Worm (Caenorhabditis elegans) whole organism, young adult: ENCODE results near the gene erh-2.

Experiments
- C06A6.2 ChIP-seq: fragments of 200-800 bp; sonication (Bioruptor generic); conservative IDR thresholded peaks from 2 replicates; pipeline ENCODE4 v1.3.6; 2022; ENCODE audit warnings: missing genetic modification characterization, missing compliant biosample characterization
- F22D6.2 ChIP-seq: sonication (generic microtip); optimal IDR thresholded peaks from 2 replicates; lab custom pipeline; 2016; ENCODE audit warnings: mild to moderate bottlenecking, missing genetic modification characterization, missing compliant biosample characterization
- F33H1.4 ChIP-seq: fragments of 200-800 bp; sonication (Bioruptor generic); IDR thresholded peaks from 2 replicates; pipeline ENCODE4 v1.3.6; 2022; ENCODE audit warnings: missing genetic modification reagents, missing genetic modification characterization, missing compliant biosample characterization
- K11D2.4 ChIP-seq: fragments of 200-800 bp; sonication (Bioruptor generic); IDR thresholded peaks from 2 replicates; pipeline ENCODE4 v1.3.6; 2022; ENCODE audit warnings: missing genetic modification reagents, missing genetic modification characterization, missing compliant biosample characterization
- T26A5.8 ChIP-seq: sonication (generic microtip); optimal IDR thresholded peaks from 2 replicates; lab custom pipeline; 2016; ENCODE audit warnings: missing genetic modification characterization, missing compliant biosample characterization
- Y53G8AR.9 ChIP-seq: fragments of 200-800 bp; sonication (Bioruptor generic); conservative IDR thresholded peaks from 2 replicates; pipeline ENCODE4 v1.3.6; 2022; ENCODE audit warnings: missing genetic modification reagents, missing genetic modification characterization, missing compliant biosample characterization
- ZK185.1 ChIP-seq: sonication (generic microtip); optimal IDR thresholded peaks from 2 replicates; lab custom pipeline; 2016; ENCODE audit warnings: mild to moderate bottlenecking, missing genetic modification characterization, missing compliant biosample characterization; ENCODE audit not compliant: poor library complexity, severe bottlenecking
- akir-1 ChIP-seq: fragments of 200-800 bp; sonication (Bioruptor generic); optimal IDR thresholded peaks from 2 replicates; lab custom pipeline; 2018; ENCODE audit warnings: mild to moderate bottlenecking, missing genetic modification characterization, moderate library complexity, missing compliant biosample characterization
- ama-1 ChIP-seq, 3 experiments: fragments of 150-350 bp in 1 of 3; sonication (generic microtip) in 2 of 3; optimal IDR thresholded peaks; 2 replicates each; lab custom pipeline; 2014 to 2018; ENCODE audit warnings: missing biosample characterization in 2 of 3, missing genetic modification characterization in 2 of 3, missing genetic modification reagents in 2 of 3
- athp-1 ChIP-seq: sonication (generic microtip); optimal IDR thresholded peaks from 2 replicates; lab custom pipeline; 2017; ENCODE audit warnings: mild to moderate bottlenecking, missing genetic modification characterization, missing compliant biosample characterization
- attf-5 ChIP-seq: fragments of 200-800 bp; sonication (Bioruptor generic); optimal IDR thresholded peaks from 2 replicates; lab custom pipeline; 2018; ENCODE audit warnings: mild to moderate bottlenecking, missing genetic modification characterization, missing compliant biosample characterization
- cebp-1 ChIP-seq, 2 experiments: fragments of 200-800 bp in 1 of 2; sonication (Bioruptor generic) in 1 of 2; sonication (generic microtip) in 1 of 2; IDR thresholded peaks in 1 of 2; optimal IDR thresholded peaks in 1 of 2; 2 replicates each; pipeline versions ENCODE4 v1.3.6 to Lab custom; 2017 to 2022; ENCODE audit warnings: missing compliant biosample characterization in 2 of 2, missing genetic modification characterization in 2 of 2, mild to moderate bottlenecking in 1 of 2, missing genetic modification reagents in 1 of 2, moderate library complexity in 1 of 2
- ceh-79 ChIP-seq: sonication (generic microtip); optimal IDR thresholded peaks from 2 replicates; lab custom pipeline; 2017; ENCODE audit warnings: mild to moderate bottlenecking, missing genetic modification characterization, missing compliant biosample characterization
- chd-7 ChIP-seq: sonication (generic microtip); optimal IDR thresholded peaks from 2 replicates; lab custom pipeline; 2016; ENCODE audit warnings: mild to moderate bottlenecking, missing genetic modification characterization, moderate library complexity, missing compliant biosample characterization
- die-1 ChIP-seq: sonication (generic microtip); optimal IDR thresholded peaks from 2 replicates; lab custom pipeline; 2016; ENCODE audit warnings: missing genotype, mild to moderate bottlenecking, missing genetic modification characterization, missing compliant biosample characterization
- dox-1 ChIP-seq: fragments of 200-800 bp; sonication (Bioruptor generic); IDR thresholded peaks from 2 replicates; pipeline ENCODE4 v1.3.6; 2022; ENCODE audit warnings: missing genetic modification reagents, missing genetic modification characterization, missing compliant biosample characterization
- efl-1 ChIP-seq: fragments of 150-350 bp; optimal IDR thresholded peaks from 2 replicates; lab custom pipeline; 2014; ENCODE audit warnings: missing biosample characterization, missing genetic modification reagents, missing genetic modification characterization
- egl-44 ChIP-seq: fragments of 200-800 bp; sonication (Bioruptor generic); IDR thresholded peaks from 2 replicates; pipeline ENCODE4 v1.3.6; 2022; ENCODE audit warnings: missing genetic modification reagents, missing genetic modification characterization, missing compliant biosample characterization
- ekl-4 ChIP-seq: fragments of 200-800 bp; sonication (Bioruptor generic); IDR thresholded peaks from 2 replicates; pipeline ENCODE4 v1.3.6; 2022; ENCODE audit warnings: missing genetic modification reagents, missing genetic modification characterization, missing compliant biosample characterization
- ets-4 ChIP-seq: fragments of 200-800 bp; sonication (Bioruptor generic); optimal IDR thresholded peaks from 2 replicates; lab custom pipeline; 2018; ENCODE audit warnings: mild to moderate bottlenecking, missing genetic modification characterization, missing compliant biosample characterization
- him-1 ChIP-seq: sonication (generic microtip); optimal IDR thresholded peaks from 2 replicates; lab custom pipeline; 2016; ENCODE audit warnings: missing genotype, missing genetic modification reagents, missing genetic modification characterization, missing compliant biosample characterization
- hmg-1.2 ChIP-seq: fragments of 200-800 bp; sonication (Bioruptor generic); IDR thresholded peaks from 2 replicates; pipeline ENCODE4 v1.3.6; 2022; ENCODE audit warnings: missing genetic modification reagents, missing genetic modification characterization, missing compliant biosample characterization
- hrde-1 ChIP-seq: sonication (generic microtip); optimal IDR thresholded peaks from 2 replicates; lab custom pipeline; 2016; ENCODE audit warnings: missing genetic modification characterization, mild to moderate bottlenecking, missing compliant biosample characterization, moderate library complexity, missing genotype, missing genetic modification reagents, borderline replicate concordance
- let-607 ChIP-seq, 2 experiments: fragments of 200-800 bp in 1 of 2; sonication (Bioruptor generic) in 1 of 2; sonication (generic microtip) in 1 of 2; optimal IDR thresholded peaks; 2 replicates each; lab custom pipeline; 2016 to 2018; ENCODE audit warnings: mild to moderate bottlenecking in 2 of 2, missing compliant biosample characterization in 2 of 2, missing genetic modification characterization in 2 of 2, moderate library complexity in 2 of 2, missing genotype in 1 of 2
- lin-35 ChIP-seq, 3 experiments: fragments of 150-350 bp in 2 of 3; sonication (generic microtip) in 1 of 3; optimal IDR thresholded peaks; 2 replicates each; lab custom pipeline; 2014 to 2018; ENCODE audit warnings: missing biosample characterization in 3 of 3, missing genetic modification characterization in 3 of 3, missing genetic modification reagents in 3 of 3
- lin-54 ChIP-seq: fragments of 200-800 bp; sonication (Bioruptor generic); optimal IDR thresholded peaks from 2 replicates; lab custom pipeline; 2018; ENCODE audit warnings: mild to moderate bottlenecking, missing genetic modification characterization, missing compliant biosample characterization
- lsl-1 ChIP-seq: fragments of 200-800 bp; sonication (Bioruptor generic); optimal IDR thresholded peaks from 2 replicates; lab custom pipeline; 2018; ENCODE audit warnings: mild to moderate bottlenecking, missing genetic modification characterization, moderate library complexity, missing compliant biosample characterization
- madf-10 ChIP-seq: sonication (generic microtip); optimal IDR thresholded peaks from 2 replicates; lab custom pipeline; 2016; ENCODE audit warnings: mild to moderate bottlenecking, missing genetic modification characterization, missing compliant biosample characterization
- madf-6 ChIP-seq: fragments of 200-800 bp; sonication (Bioruptor generic); IDR thresholded peaks from 2 replicates; pipeline ENCODE4 v1.3.6; 2022; ENCODE audit warnings: missing genetic modification reagents, missing genetic modification characterization, missing compliant biosample characterization
- madf-8 ChIP-seq: fragments of 200-800 bp; sonication (Bioruptor generic); conservative IDR thresholded peaks from 2 replicates; pipeline ENCODE4 v1.3.6; 2022; ENCODE audit warnings: missing genetic modification reagents, missing genetic modification characterization, missing compliant biosample characterization
- mes-4 ChIP-seq: sonication (generic microtip); optimal IDR thresholded peaks from 2 replicates; lab custom pipeline; 2016; ENCODE audit warnings: missing genotype, missing genetic modification characterization, missing compliant biosample characterization
- nfya-1 ChIP-seq: sonication (generic microtip); optimal IDR thresholded peaks from 2 replicates; lab custom pipeline; 2017; ENCODE audit warnings: antibody characterized with exemption, missing compliant biosample characterization, missing genetic modification characterization, borderline replicate concordance; ENCODE audit not compliant: insufficient read depth
- nfyb-1 ChIP-seq: fragments of 200-800 bp; sonication (Bioruptor generic); IDR thresholded peaks from 2 replicates; pipeline ENCODE4 v1.3.6; 2022; ENCODE audit warnings: missing genetic modification reagents, missing genetic modification characterization, missing compliant biosample characterization
- pbrm-1 ChIP-seq: fragments of 200-800 bp; sonication (Bioruptor generic); IDR thresholded peaks from 2 replicates; pipeline ENCODE4 v1.3.6; 2022; ENCODE audit warnings: missing genetic modification reagents, missing genetic modification characterization, missing compliant biosample characterization
- pha-4 ChIP-seq: fragments of 150-350 bp; sonication (generic microtip); optimal IDR thresholded peaks from 2 replicates; lab custom pipeline; 2014; ENCODE audit warnings: missing biosample characterization, missing genetic modification reagents, missing genetic modification characterization
- rec-8 ChIP-seq, 2 experiments: sonication (generic microtip); optimal IDR thresholded peaks; 2 replicates each; lab custom pipeline; 2016; ENCODE audit warnings: mild to moderate bottlenecking in 2 of 2, missing genetic modification characterization in 2 of 2, missing genetic modification reagents in 2 of 2, missing genotype in 2 of 2, missing biosample characterization in 1 of 2, missing compliant biosample characterization in 1 of 2, moderate library complexity in 1 of 2
- rpc-1 ChIP-seq, 2 experiments: fragments of 150-350 bp in 1 of 2; sonication (generic microtip) in 1 of 2; optimal IDR thresholded peaks; 2 replicates each; lab custom pipeline; 2014 to 2018; ENCODE audit warnings: missing biosample characterization in 1 of 2, missing genetic modification characterization in 1 of 2, missing genetic modification reagents in 1 of 2, missing genotype in 1 of 2
- snpc-1.3 ChIP-seq: sonication (generic microtip); optimal IDR thresholded peaks from 2 replicates; lab custom pipeline; 2017; ENCODE audit warnings: missing genetic modification characterization, mild to moderate bottlenecking, missing compliant biosample characterization, antibody characterized with exemption, moderate library complexity, missing genotype, missing genetic modification reagents; ENCODE audit not compliant: insufficient read depth
- snpc-3.4 ChIP-seq: sonication (generic microtip); optimal IDR thresholded peaks from 2 replicates; lab custom pipeline; 2017; ENCODE audit warnings: missing genetic modification characterization, mild to moderate bottlenecking, missing compliant biosample characterization, antibody characterized with exemption, moderate library complexity, missing genotype, missing genetic modification reagents
- xnd-1 ChIP-seq: sonication (generic microtip); optimal IDR thresholded peaks from 2 replicates; lab custom pipeline; 2016; ENCODE audit warnings: missing genotype, missing genetic modification reagents, missing genetic modification characterization, missing compliant biosample characterization
- zim-3 ChIP-seq: sonication (generic microtip); optimal IDR thresholded peaks from 2 replicates; lab custom pipeline; 2017; ENCODE audit warnings: mild to moderate bottlenecking, missing genetic modification characterization, moderate library complexity, missing compliant biosample characterization
- ztf-18 ChIP-seq: sonication (generic microtip); optimal IDR thresholded peaks from 2 replicates; lab custom pipeline; 2016; ENCODE audit warnings: missing genotype, mild to moderate bottlenecking, missing genetic modification characterization, missing compliant biosample characterization

The erh-2 gene

ce11 chrIII:4568030-4568429, 25.0 kb upstream of the erh-2 start, which contains the start of gene mlcd-1:
TSS of gene mlcd-1 (minus strand) at chrIII:4568130.
- TF ChIP-seq snpc-3.4 (tag; lab: Kevin White, UChicago) (no peak), akir-1 (GFP tag; lab: Kevin White, UChicago) (no peak), lin-35 (GFP tag; optimal IDR thresholded peaks at IDR 0.05; lab: Kevin White, UChicago) (no peak), lsl-1 (GFP tag; lab: Kevin White, UChicago) (no peak), nfya-1 (tag; lab: Kevin White, UChicago) (no peak), him-1 (tag; lab: Kevin White, UChicago) (no peak), C06A6.2 (GFP tag; lab: Robert Waterston, UW) (no peak), T26A5.8 (tag; lab: Kevin White, UChicago) (no peak), madf-10 (tag; lab: Kevin White, UChicago) (no peak), lin-54 (GFP tag; lab: Kevin White, UChicago) (no peak), pha-4 (tag; lab: Kevin White, UChicago) (no peak), madf-8 (GFP tag; lab: Robert Waterston, UW) (no peak), rec-8 (tag; optimal IDR thresholded peaks at IDR 0.05; lab: Kevin White, UChicago) (no peak), hrde-1 (tag; lab: Kevin White, UChicago) (no peak), let-607 (tag; optimal IDR thresholded peaks at IDR 0.05; lab: Kevin White, UChicago) (no peak), K11D2.4 (GFP tag; lab: Robert Waterston, UW) (no peak), ceh-79 (no peak), ama-1 (optimal IDR thresholded peaks at IDR 0.05; lab: Kevin White, UChicago) (no peak), ama-1 (GFP tag; optimal IDR thresholded peaks at IDR 0.05; lab: Kevin White, UChicago) (no peak), egl-44 (no peak)

ce11 chrIII:4568455-4568854, 24.6 kb upstream of the erh-2 start, which contains the start of gene idhg-1:
TSS of gene idhg-1 (plus strand) at chrIII:4568797.
- TF ChIP-seq ztf-18 (tag; lab: Kevin White, UChicago): peak; percentile 51
- TF ChIP-seq F22D6.2 (tag; lab: Kevin White, UChicago): peak; percentile 8
- TF ChIP-seq pbrm-1: peak; percentile 65
- peak; percentile 30 for TF ChIP-seq athp-1
- peak; percentile 83 for TF ChIP-seq ZK185.1 (tag; lab: Kevin White, UChicago)
- TF ChIP-seq snpc-1.3: peak; percentile 50
- TF ChIP-seq rec-8 (tag; optimal IDR thresholded peaks at IDR 0.05; lab: Kevin White, UChicago): peak; percentile 55 to 59
- TF ChIP-seq madf-10 (tag; lab: Kevin White, UChicago): peak; percentile 53
- no peak for TF ChIP-seq chd-7 (tag; lab: Kevin White, UChicago)
- TF ChIP-seq ekl-4: 0 out of 2 replicates have a peak, but pooled peaks have one; percentile 26
- TF ChIP-seq cebp-1 (GFP tag; IDR thresholded peaks at IDR 0.05; lab: Robert Waterston, UW): no peak
- peak; percentile 71 for TF ChIP-seq cebp-1 (tag; optimal IDR thresholded peaks at IDR 0.05; lab: Kevin White, UChicago)
- peak; percentile 64 for TF ChIP-seq nfyb-1 (GFP tag; lab: Robert Waterston, UW)
- TF ChIP-seq efl-1: peak; percentile 7
- TF ChIP-seq F33H1.4 (GFP tag; lab: Robert Waterston, UW): peak; percentile 59; the same call in 1 of the 2 replicates
- peak; percentile 21 for TF ChIP-seq die-1
- TF ChIP-seq lsl-1 (GFP tag; lab: Kevin White, UChicago): peak; percentile 42
- TF ChIP-seq Y53G8AR.9 (GFP tag; lab: Robert Waterston, UW): no peak
- TF ChIP-seq rpc-1 (optimal IDR thresholded peaks at IDR 0.05; lab: Kevin White, UChicago): peak; percentile 55
- no peak for TF ChIP-seq rpc-1 (tag; optimal IDR thresholded peaks at IDR 0.05; lab: Kevin White, UChicago)
- TF ChIP-seq egl-44: 0 out of 2 replicates have a peak, but pooled peaks have one; percentile 55
- TF ChIP-seq dox-1 (GFP tag; lab: Robert Waterston, UW): peak; percentile 71; the same call in 1 of the 2 replicates
- no peak for TF ChIP-seq ama-1 (optimal IDR thresholded peaks at IDR 0.05; lab: Kevin White, UChicago)
- peak in 1 of 2 experiments; percentile 23 for TF ChIP-seq ama-1 (GFP tag; optimal IDR thresholded peaks at IDR 0.05; lab: Kevin White, UChicago)
- no peak for TF ChIP-seq mes-4 (tag; lab: Kevin White, UChicago)
- TF ChIP-seq hmg-1.2 (GFP tag; lab: Robert Waterston, UW): peak; percentile 61
- TF ChIP-seq xnd-1 (tag; lab: Kevin White, UChicago): peak; percentile 0
- no peak for TF ChIP-seq ets-4
- TF ChIP-seq madf-6 (GFP tag; lab: Robert Waterston, UW): peak; percentile 74
- peak; percentile 78 for TF ChIP-seq attf-5 (GFP tag; lab: Kevin White, UChicago)
- TF ChIP-seq zim-3 (tag; lab: Kevin White, UChicago): peak; percentile 7
- TF ChIP-seq akir-1 (GFP tag; lab: Kevin White, UChicago): no peak
- peak in 1 of 2 experiments; percentile 11 for TF ChIP-seq let-607 (tag; optimal IDR thresholded peaks at IDR 0.05; lab: Kevin White, UChicago)
